Fruit fly (Drosophila melanogaster): ENCODE data around the gene CG14132.

CG14132 gene

dm6 chr3L:11707978-11708632 is 7.0 kb downstream of the CG14132 start, which contains the start of gene CG11658 (continued):
- TF ChIP-seq D19A (tag; optimal IDR thresholded peaks at IDR 0.05): no peak
- no peak for TF ChIP-seq trh (GFP tag; optimal IDR thresholded peaks at IDR 0.05)
- TF ChIP-seq Doc3 (GFP tag; IDR thresholded peaks at IDR 0.05; ENCODE audit: partially characterized antibody): peak; percentile 46; the same call in 1 of the 3 replicates
- peak; percentile 26 for TF ChIP-seq Max (GFP tag; optimal IDR thresholded peaks at IDR 0.05)
- TF ChIP-seq danr (GFP tag; IDR thresholded peaks at IDR 0.05): no peak
- no peak for TF ChIP-seq ap (GFP tag; IDR thresholded peaks at IDR 0.05)
- TF ChIP-seq CG2889 (GFP tag; IDR thresholded peaks at IDR 0.05): no peak
- TF ChIP-seq CG4820 (GFP tag; optimal IDR thresholded peaks at IDR 0.05): no peak
- TF ChIP-seq Dll (GFP tag; IDR thresholded peaks at IDR 0.05; ENCODE audit: partially characterized antibody): peak; percentile 52; the same call in 1 of the 4 replicates
- TF ChIP-seq CG7372 (GFP tag; IDR thresholded peaks at IDR 0.05): no peak
- TF ChIP-seq CG1792 (GFP tag; optimal IDR thresholded peaks at IDR 0.05): no peak
- no peak for TF ChIP-seq klu (GFP tag; IDR thresholded peaks at IDR 0.05)
- TF ChIP-seq CG8359 (GFP tag; optimal IDR thresholded peaks at IDR 0.05; ENCODE audit: borderline replicate concordance): no peak
- no peak for TF ChIP-seq CG14710 (tag; optimal IDR thresholded peaks at IDR 0.05)
- TF ChIP-seq Bteb2 (GFP tag; optimal IDR thresholded peaks at IDR 0.05): no peak
- TF ChIP-seq Sox100B (GFP tag; optimal IDR thresholded peaks at IDR 0.05): no peak
- TF ChIP-seq CG2202 (tag; optimal IDR thresholded peaks at IDR 0.05): no peak
- no peak for TF ChIP-seq CG6254 (GFP tag; optimal IDR thresholded peaks at IDR 0.05)
- no peak for TF ChIP-seq dati (GFP tag; IDR thresholded peaks at IDR 0.05)
- no peak for TF ChIP-seq her (GFP tag; optimal IDR thresholded peaks at IDR 0.05)
- no peak for TF ChIP-seq twi (tag; optimal IDR thresholded peaks at IDR 0.05)
- TF ChIP-seq CG3163 (GFP tag; optimal IDR thresholded peaks at IDR 0.05): no peak
- no peak for TF ChIP-seq Chrac-16 (GFP tag; optimal IDR thresholded peaks at IDR 0.05)
- no peak for TF ChIP-seq CG11456 (GFP tag; IDR thresholded peaks at IDR 0.05)
- TF ChIP-seq Deaf1 (tag; optimal IDR thresholded peaks at IDR 0.05): peak; percentile 38
- TF ChIP-seq CG17568 (GFP tag; optimal IDR thresholded peaks at IDR 0.05): no peak
- no peak for TF ChIP-seq CG32772 (GFP tag; IDR thresholded peaks at IDR 0.05)
- no peak for TF ChIP-seq yki (optimal IDR thresholded peaks at IDR 0.05)
- no peak for TF ChIP-seq bab2 (GFP tag; optimal IDR thresholded peaks at IDR 0.05)
- no peak for TF ChIP-seq CG18262 (tag; optimal IDR thresholded peaks at IDR 0.05)
- TF ChIP-seq CG2875 (GFP tag; optimal IDR thresholded peaks at IDR 0.05): no peak
- no peak for TF ChIP-seq CG11093 (GFP tag; IDR thresholded peaks at IDR 0.05)
- no peak for TF ChIP-seq Lim3 (GFP tag; IDR thresholded peaks at IDR 0.05)
- TF ChIP-seq BtbVII (GFP tag; optimal IDR thresholded peaks at IDR 0.05): peak; percentile 25
- TF ChIP-seq Blimp-1 (GFP tag; optimal IDR thresholded peaks at IDR 0.05): peak; percentile 68
- no peak for TF ChIP-seq hth (optimal IDR thresholded peaks at IDR 0.05)
- TF ChIP-seq Fer3 (tag; optimal IDR thresholded peaks at IDR 0.05): no peak
- TF ChIP-seq kni (GFP tag; optimal IDR thresholded peaks at IDR 0.05): peak; percentile 57
- TF ChIP-seq Scr (GFP tag; IDR thresholded peaks at IDR 0.05; ENCODE audit: partially characterized antibody): no peak
- TF ChIP-seq CG6813 (GFP tag; optimal IDR thresholded peaks at IDR 0.05): no peak
- no peak for TF ChIP-seq sisA (GFP tag; IDR thresholded peaks at IDR 0.05)
- TF ChIP-seq tgo (GFP tag; IDR thresholded peaks at IDR 0.05): no peak
- no peak for TF ChIP-seq scrt (GFP tag; optimal IDR thresholded peaks at IDR 0.05)
- no peak for TF ChIP-seq Hr3 (GFP tag; optimal IDR thresholded peaks at IDR 0.05)
- TF ChIP-seq caup (GFP tag; optimal IDR thresholded peaks at IDR 0.05; ENCODE audit: severe bottlenecking): no peak
- TF ChIP-seq CG3065 (GFP tag; optimal IDR thresholded peaks at IDR 0.05): no peak
- peak; percentile 24; the same call in 1 of the 2 replicates for TF ChIP-seq vvl (GFP tag; IDR thresholded peaks at IDR 0.05)
- TF ChIP-seq bowl (GFP tag; IDR thresholded peaks at IDR 0.05): no peak
- TF ChIP-seq Optix (GFP tag; IDR thresholded peaks at IDR 0.05): 0 out of 3 replicates have a peak, but pooled peaks have one; percentile 24
- TF ChIP-seq Hsf (GFP tag; optimal IDR thresholded peaks at IDR 0.05): no peak

All from whole organism, embryonic.